Fruit fly (Drosophila melanogaster): ENCODE results near the gene Adhr.
A peak's percentile ranks its signal among the peaks of the same experiment; 100 is the strongest.

Gene Adhr

dm6 chr2L:14612998-14613955, 2.1 kb upstream of the Adhr start (continued):
- TF ChIP-seq CG10209 (GFP tag; optimal IDR thresholded peaks at IDR 0.05) (peak; percentile 84), Oli (tag; optimal IDR thresholded peaks at IDR 0.05) (peak; percentile 90), az2 (GFP tag; optimal IDR thresholded peaks at IDR 0.05) (peak; percentile 78), Mrtf (GFP tag; IDR thresholded peaks at IDR 0.05) (0 out of 3 replicates have a peak, but pooled peaks have one; percentile 19), Ssrp (tag; optimal IDR thresholded peaks at IDR 0.05) (peak; percentile 85), unpg (GFP tag; optimal IDR thresholded peaks at IDR 0.05) (peak; percentile 84), CG11093 (GFP tag; IDR thresholded peaks at IDR 0.05) (0 out of 3 replicates have a peak, but pooled peaks have one; percentile 63), CG30431 (GFP tag; optimal IDR thresholded peaks at IDR 0.05) (peak; percentile 64), CG8089 (GFP tag; optimal IDR thresholded peaks at IDR 0.05) (peak; percentile 28), CG3838 (GFP tag; optimal IDR thresholded peaks at IDR 0.05) (peak; percentile 44), en (GFP tag; optimal IDR thresholded peaks at IDR 0.05) (peak; percentile 21), CG12659 (GFP tag; optimal IDR thresholded peaks at IDR 0.05) (peak; percentile 91), CG42726 (GFP tag; IDR thresholded peaks at IDR 0.05; ENCODE audit: partially characterized antibody) (no peak), CG34224 (GFP tag; IDR thresholded peaks at IDR 0.05; ENCODE audit: partially characterized antibody) (no peak), Sin3A (optimal IDR thresholded peaks at IDR 0.05) (no peak), salm (tag; optimal IDR thresholded peaks at IDR 0.05) (peak; percentile 66), HmgD (GFP tag; optimal IDR thresholded peaks at IDR 0.05) (no peak), Max (GFP tag; optimal IDR thresholded peaks at IDR 0.05) (peak; percentile 40), Fer2 (tag; optimal IDR thresholded peaks at IDR 0.05) (peak; percentile 67), CG14014 (GFP tag; IDR thresholded peaks at IDR 0.05) (peak; percentile 62), Neu2 (GFP tag; optimal IDR thresholded peaks at IDR 0.05; ENCODE audit: borderline replicate concordance) (no peak), MTF-1 (GFP tag; optimal IDR thresholded peaks at IDR 0.05; ENCODE audit: borderline replicate concordance) (no peak), CG10431 (GFP tag; optimal IDR thresholded peaks at IDR 0.05) (peak; percentile 52), CG8944 (GFP tag; optimal IDR thresholded peaks at IDR 0.05) (no peak), CG12071 (GFP tag; optimal IDR thresholded peaks at IDR 0.05) (no peak), tna (GFP tag; IDR thresholded peaks at IDR 0.05; ENCODE audit: partially characterized antibody) (no peak), gro (GFP tag; optimal IDR thresholded peaks at IDR 0.05) (no peak), HLHmδ (GFP tag; optimal IDR thresholded peaks at IDR 0.05) (no peak), Jarid2 (GFP tag; optimal IDR thresholded peaks at IDR 0.05) (peak; percentile 62), br (optimal IDR thresholded peaks at IDR 0.05) (no peak), Mes4 (GFP tag; optimal IDR thresholded peaks at IDR 0.05) (no peak), CG8359 (GFP tag; optimal IDR thresholded peaks at IDR 0.05; ENCODE audit: borderline replicate concordance) (peak; percentile 36), fd96Cb (tag; optimal IDR thresholded peaks at IDR 0.05) (peak; percentile 83), CG7963 (GFP tag; IDR thresholded peaks at IDR 0.05; ENCODE audit: partially characterized antibody) (no peak), crol (GFP tag; IDR thresholded peaks at IDR 0.05) (peak; percentile 68), CG13296 (GFP tag; optimal IDR thresholded peaks at IDR 0.05) (peak; percentile 89), CG31388 (GFP tag; optimal IDR thresholded peaks at IDR 0.05) (peak; percentile 22), CG11504 (tag; optimal IDR thresholded peaks at IDR 0.05) (peak; percentile 92), Usf (GFP tag; optimal IDR thresholded peaks at IDR 0.05) (peak; percentile 68), Antp (GFP tag; optimal IDR thresholded peaks at IDR 0.05) (peak; percentile 2), Ptx1 (GFP tag; IDR thresholded peaks at IDR 0.05) (peak; percentile 73), maf-S (GFP tag; optimal IDR thresholded peaks at IDR 0.05) (peak; percentile 23), CG12299 (tag; optimal IDR thresholded peaks at IDR 0.05) (peak; percentile 77), CG7556 (GFP tag; optimal IDR thresholded peaks at IDR 0.05) (peak; percentile 96), lbe (GFP tag; optimal IDR thresholded peaks at IDR 0.05) (no peak), CG10979 (tag; optimal IDR thresholded peaks at IDR 0.05) (peak; percentile 89), CG2116 (GFP tag; optimal IDR thresholded peaks at IDR 0.05) (peak; percentile 45), stc (GFP tag; IDR thresholded peaks at IDR 0.05) (0 out of 2 replicates have a peak, but pooled peaks have one; percentile 35)
